Worm (Caenorhabditis elegans) whole organism, L4/young adult: Measurements from ENCODE around the gene ZK673.2.

Source experiments
- W03F9.2 ChIP-seq: fragments of 150-350 bp; optimal IDR thresholded peaks from 2 replicates; lab custom pipeline; 2014; ENCODE audit warnings: missing biosample characterization, missing genetic modification characterization
- him-1 ChIP-seq: sonication (generic microtip); optimal IDR thresholded peaks from 2 replicates; lab custom pipeline; 2016; ENCODE audit warnings: missing genotype, missing genetic modification reagents, missing genetic modification characterization, missing compliant biosample characterization

- TF ChIP-seq him-1 (tag; lab: Kevin White, UChicago) = no peak
- no peak for TF ChIP-seq W03F9.2
These were observed 4.6 kb downstream of the ZK673.2 start, which contains the start of gene ZK673.4 for ce11 chrII:10452620-10453019.
